Worm (Caenorhabditis elegans) whole organism, L2 larva: ENCODE results near the gene str-69.

Experiments used
- C34F6.9 ChIP-seq: fragments of 150-350 bp; optimal IDR thresholded peaks from 2 replicates; lab custom pipeline; 2014; ENCODE audit warnings: missing biosample characterization, missing genetic modification characterization
- F13H6.1 ChIP-seq: sonication (generic microtip); optimal IDR thresholded peaks from 2 replicates; lab custom pipeline; 2016; ENCODE audit warnings: missing genetic modification characterization, missing compliant biosample characterization
- Y55F3AM.14 ChIP-seq: fragments of 200-800 bp; sonication (Bioruptor generic); optimal IDR thresholded peaks from 2 replicates; lab custom pipeline; 2018; ENCODE audit warnings: mild to moderate bottlenecking, missing genetic modification characterization, missing compliant biosample characterization
- ZK546.5 ChIP-seq: sonication (generic microtip); optimal IDR thresholded peaks from 2 replicates; lab custom pipeline; 2017; ENCODE audit warnings: missing biosample characterization, missing genetic modification characterization
- alr-1 ChIP-seq: fragments of 150-350 bp; optimal IDR thresholded peaks from 2 replicates; lab custom pipeline; 2014; ENCODE audit warnings: missing biosample characterization, missing genetic modification characterization
- aly-2 ChIP-seq: fragments of 150-350 bp; optimal IDR thresholded peaks from 2 replicates; lab custom pipeline; 2014; ENCODE audit warnings: missing biosample characterization, missing genetic modification characterization
- ama-1 ChIP-seq: fragments of 150-350 bp; optimal IDR thresholded peaks from 2 replicates; lab custom pipeline; 2018; ENCODE audit warnings: inconsistent platforms
- crh-2 ChIP-seq: sonication (generic microtip); optimal IDR thresholded peaks from 2 replicates; lab custom pipeline; 2017; ENCODE audit warnings: missing biosample characterization, missing genetic modification characterization
- elt-3 ChIP-seq: sonication (generic microtip); optimal IDR thresholded peaks from 2 replicates; lab custom pipeline; 2017; ENCODE audit warnings: missing biosample characterization, missing genetic modification characterization
- fos-1 ChIP-seq: fragments of 150-350 bp; optimal IDR thresholded peaks from 2 replicates; lab custom pipeline; 2014; ENCODE audit warnings: missing biosample characterization, missing genetic modification characterization
- gmeb-1 ChIP-seq: fragments of 150-350 bp; optimal IDR thresholded peaks from 2 replicates; lab custom pipeline; 2014; ENCODE audit warnings: missing biosample characterization, missing genetic modification characterization
- lin-11 ChIP-seq: fragments of 150-350 bp; sonication (generic microtip); optimal IDR thresholded peaks from 2 replicates; lab custom pipeline; 2014; ENCODE audit warnings: missing biosample characterization, missing genetic modification characterization, inconsistent platforms, mixed read lengths
- lin-13 ChIP-seq: fragments of 150-350 bp; optimal IDR thresholded peaks from 2 replicates; lab custom pipeline; 2014; ENCODE audit warnings: missing biosample characterization, missing genetic modification reagents, missing genetic modification characterization
- lin-39 ChIP-seq: fragments of 150-350 bp; optimal IDR thresholded peaks from 2 replicates; lab custom pipeline; 2014; ENCODE audit warnings: missing biosample characterization, missing genetic modification reagents, missing genetic modification characterization
- mab-5 ChIP-seq: fragments of 150-350 bp; optimal IDR thresholded peaks from 2 replicates; lab custom pipeline; 2014; ENCODE audit warnings: missing biosample characterization, missing genetic modification characterization
- mbf-1 ChIP-seq: sonication (generic microtip); optimal IDR thresholded peaks from 2 replicates; lab custom pipeline; 2017; ENCODE audit warnings: missing biosample characterization, missing genetic modification characterization
- mdl-1 ChIP-seq, 2 experiments: fragments of 150-350 bp in 1 of 2; sonication (generic microtip) in 1 of 2; optimal IDR thresholded peaks; 2 replicates each; lab custom pipeline; 2017; ENCODE audit warnings: missing biosample characterization in 2 of 2, missing genetic modification characterization in 2 of 2
- nhr-10 ChIP-seq: sonication (generic microtip); optimal IDR thresholded peaks from 2 replicates; lab custom pipeline; 2017; ENCODE audit warnings: missing biosample characterization, missing genetic modification characterization
- nhr-12 ChIP-seq: fragments of 150-350 bp; optimal IDR thresholded peaks from 2 replicates; lab custom pipeline; 2014; ENCODE audit warnings: missing biosample characterization, missing genetic modification characterization
- nhr-129 ChIP-seq: fragments of 150-350 bp; optimal IDR thresholded peaks from 2 replicates; lab custom pipeline; 2014; ENCODE audit warnings: missing biosample characterization, missing genetic modification characterization
- nhr-21 ChIP-seq: fragments of 150-350 bp; optimal IDR thresholded peaks from 2 replicates; lab custom pipeline; 2014; ENCODE audit warnings: missing biosample characterization, missing genetic modification characterization
- nhr-23 ChIP-seq: fragments of 150-350 bp; optimal IDR thresholded peaks from 2 replicates; lab custom pipeline; 2014; ENCODE audit warnings: missing biosample characterization, missing genetic modification reagents, missing genetic modification characterization
- nhr-237 ChIP-seq: fragments of 150-350 bp; optimal IDR thresholded peaks from 2 replicates; lab custom pipeline; 2014; ENCODE audit warnings: missing biosample characterization, missing genetic modification characterization
- nhr-25 ChIP-seq: fragments of 150-350 bp; sonication (generic microtip); optimal IDR thresholded peaks from 3 replicates; lab custom pipeline; 2014; ENCODE audit warnings: missing biosample characterization, missing genetic modification characterization
- nhr-6 ChIP-seq: fragments of 150-350 bp; optimal IDR thresholded peaks from 2 replicates; lab custom pipeline; 2014; ENCODE audit warnings: missing biosample characterization, missing genetic modification characterization
- nhr-77 ChIP-seq: fragments of 150-350 bp; optimal IDR thresholded peaks from 2 replicates; lab custom pipeline; 2014; ENCODE audit warnings: missing biosample characterization, missing genetic modification characterization
- peb-1 ChIP-seq: fragments of 150-350 bp; optimal IDR thresholded peaks from 2 replicates; lab custom pipeline; 2014; ENCODE audit warnings: missing biosample characterization, missing genetic modification characterization
- sem-4 ChIP-seq: fragments of 150-350 bp; optimal IDR thresholded peaks from 2 replicates; lab custom pipeline; 2014; ENCODE audit warnings: missing biosample characterization, missing genetic modification reagents, missing genetic modification characterization
- skn-1 ChIP-seq: sonication (generic microtip); optimal IDR thresholded peaks from 2 replicates; lab custom pipeline; 2017; ENCODE audit warnings: missing biosample characterization, missing genetic modification characterization
- sma-3 ChIP-seq: sonication (generic microtip); optimal IDR thresholded peaks from 2 replicates; lab custom pipeline; 2016; ENCODE audit warnings: missing genetic modification reagents, missing genetic modification characterization, missing compliant biosample characterization
- sma-9 ChIP-seq, 2 experiments: fragments of 150-350 bp in 1 of 2; sonication (generic microtip) in 1 of 2; optimal IDR thresholded peaks; 2 replicates each; lab custom pipeline; 2014 to 2016; ENCODE audit warnings: missing genetic modification characterization in 2 of 2, mild to moderate bottlenecking in 1 of 2, missing biosample characterization in 1 of 2, missing compliant biosample characterization in 1 of 2, missing genetic modification reagents in 1 of 2, moderate library complexity in 1 of 2
- snpc-4 ChIP-seq: fragments of 150-350 bp; optimal IDR thresholded peaks from 2 replicates; lab custom pipeline; 2014; ENCODE audit warnings: missing biosample characterization, missing genetic modification characterization
- unc-39 ChIP-seq: fragments of 150-350 bp; optimal IDR thresholded peaks from 2 replicates; lab custom pipeline; 2014; ENCODE audit warnings: missing biosample characterization, missing genetic modification characterization
- unc-55 ChIP-seq: fragments of 150-350 bp; sonication (generic microtip); optimal IDR thresholded peaks from 3 replicates; lab custom pipeline; 2014; ENCODE audit warnings: missing biosample characterization, missing genetic modification reagents, missing genetic modification characterization
- unc-62 ChIP-seq: fragments of 150-350 bp; optimal IDR thresholded peaks from 2 replicates; lab custom pipeline; 2014; ENCODE audit warnings: missing biosample characterization, missing genetic modification reagents, missing genetic modification characterization
- zag-1 ChIP-seq: fragments of 150-350 bp; optimal IDR thresholded peaks from 2 replicates; lab custom pipeline; 2014; ENCODE audit warnings: missing biosample characterization, missing genetic modification characterization
- ztf-4 ChIP-seq: fragments of 150-350 bp; optimal IDR thresholded peaks from 2 replicates; lab custom pipeline; 2014; ENCODE audit warnings: missing biosample characterization, missing genetic modification characterization

The str-69 gene

ce11 chrV:3133293-3133755 lies 27.6 kb upstream of the str-69 start, which contains the start of gene F02C9.2:
Gene F02C9.2 (plus strand): TSS chrV:3133705.
- no peak for TF ChIP-seq ZK546.5 (tag; lab: Kevin White, UChicago)
- TF ChIP-seq nhr-12 (tag; lab: Kevin White, UChicago): no peak
- no peak for TF ChIP-seq C34F6.9
- no peak for TF ChIP-seq sma-3 (GFP tag; lab: Kevin White, UChicago)
- no peak for TF ChIP-seq unc-39 (tag; lab: Kevin White, UChicago)
- no peak for TF ChIP-seq zag-1 (tag; lab: Kevin White, UChicago)
- TF ChIP-seq mbf-1 (tag; lab: Kevin White, UChicago): no peak
- TF ChIP-seq mab-5 (tag; lab: Kevin White, UChicago): no peak
- TF ChIP-seq sem-4 (tag; lab: Kevin White, UChicago): no peak
- TF ChIP-seq fos-1 (tag; lab: Kevin White, UChicago): no peak
- TF ChIP-seq peb-1: no peak
- no peak for TF ChIP-seq nhr-129
- no peak for TF ChIP-seq F13H6.1 (tag; lab: Kevin White, UChicago)
- no peak for TF ChIP-seq skn-1 (tag; lab: Kevin White, UChicago)
- TF ChIP-seq lin-39: no peak
- TF ChIP-seq elt-3 (tag; lab: Kevin White, UChicago): no peak
- no peak for TF ChIP-seq alr-1 (tag; lab: Kevin White, UChicago)
- no peak for TF ChIP-seq nhr-10 (tag; lab: Kevin White, UChicago)

ce11 chrV:3132116-3132515 lies 26.4 kb upstream of the str-69 start:
- TF ChIP-seq nhr-25 (no peak), unc-62 (GFP tag; lab: Kevin White, UChicago) (no peak), lin-39 (no peak), elt-3 (tag; lab: Kevin White, UChicago) (no peak), nhr-77 (tag; lab: Kevin White, UChicago) (no peak), mab-5 (tag; lab: Kevin White, UChicago) (no peak), ztf-4 (tag; lab: Kevin White, UChicago) (no peak), ZK546.5 (tag; lab: Kevin White, UChicago) (no peak), Y55F3AM.14 (GFP tag; lab: Kevin White, UChicago) (no peak), gmeb-1 (no peak), unc-55 (GFP tag; lab: Kevin White, UChicago) (no peak), lin-13 (GFP tag; lab: Kevin White, UChicago) (no peak), nhr-237 (tag; lab: Kevin White, UChicago) (no peak), nhr-6 (tag; lab: Kevin White, UChicago) (no peak)

ce11 chrV:3128803-3129202 lies 23.1 kb upstream of the str-69 start, which contains the start of gene tat-6:
Gene tat-6 (plus strand): TSS chrV:3129103.
- TF ChIP-seq lin-11 (tag; lab: Kevin White, UChicago): no peak
- no peak for TF ChIP-seq unc-62 (GFP tag; lab: Kevin White, UChicago)
- no peak for TF ChIP-seq lin-13 (GFP tag; lab: Kevin White, UChicago)
- TF ChIP-seq mab-5 (tag; lab: Kevin White, UChicago): no peak
- no peak for TF ChIP-seq C34F6.9
- TF ChIP-seq snpc-4: no peak
- no peak for TF ChIP-seq nhr-6 (tag; lab: Kevin White, UChicago)
- TF ChIP-seq mbf-1 (tag; lab: Kevin White, UChicago): no peak
- no peak for TF ChIP-seq unc-39 (tag; lab: Kevin White, UChicago)
- no peak for TF ChIP-seq nhr-23 (tag; lab: Kevin White, UChicago)
- TF ChIP-seq, all 48 proteins: peak for 0

ce11 chrV:3127670-3128069 lies 22.0 kb upstream of the str-69 start, which contains the start of gene Y73C8C.10:
Gene Y73C8C.10 (minus strand): TSS chrV:3127770.
- no peak for TF ChIP-seq zag-1 (tag; lab: Kevin White, UChicago)
- no peak for TF ChIP-seq ztf-4 (tag; lab: Kevin White, UChicago)
- no peak for TF ChIP-seq unc-55 (GFP tag; lab: Kevin White, UChicago)
- TF ChIP-seq mab-5 (tag; lab: Kevin White, UChicago): no peak
- TF ChIP-seq lin-13 (GFP tag; lab: Kevin White, UChicago): no peak
- TF ChIP-seq crh-2 (tag; lab: Kevin White, UChicago): no peak
- no peak for TF ChIP-seq mbf-1 (tag; lab: Kevin White, UChicago)
- TF ChIP-seq lin-39: no peak
- TF ChIP-seq nhr-21 (tag; lab: Kevin White, UChicago): no peak
- no peak for TF ChIP-seq unc-62 (GFP tag; lab: Kevin White, UChicago)
- no peak for TF ChIP-seq skn-1 (tag; lab: Kevin White, UChicago)
- no peak for TF ChIP-seq nhr-23 (tag; lab: Kevin White, UChicago)
- no peak for TF ChIP-seq nhr-129
- no peak for TF ChIP-seq aly-2 (tag; lab: Kevin White, UChicago)
- TF ChIP-seq ZK546.5 (tag; lab: Kevin White, UChicago): no peak
- TF ChIP-seq ama-1 (lab: Kevin White, UChicago): no peak
- TF ChIP-seq gmeb-1: no peak
- no peak for TF ChIP-seq sma-9 (GFP tag; optimal IDR thresholded peaks at IDR 0.05; lab: Kevin White, UChicago)
- TF ChIP-seq sma-9 (tag; optimal IDR thresholded peaks at IDR 0.05; lab: Kevin White, UChicago): no peak
- no peak for TF ChIP-seq mdl-1 (tag; optimal IDR thresholded peaks at IDR 0.05; lab: Kevin White, UChicago)
